Fruit fly (Drosophila melanogaster) whole organism, embryonic: ENCODE data around the gene H.

ENCODE experiments used
- B-H1 ChIP-seq: fragments of 200-800 bp; sonication (Bioruptor generic); IDR thresholded peaks from 3 replicates; pipeline ENCODE4 v1.3.6; 2022; ENCODE audit warnings: missing biosample characterization, missing genetic modification characterization
- Bdp1 ChIP-seq: fragments of 200-800 bp; sonication (Bioruptor generic); optimal IDR thresholded peaks from 3 replicates; lab custom pipeline; 2016; ENCODE audit warnings: missing biosample characterization, missing genetic modification characterization
- CG10543 ChIP-seq: fragments of 200-800 bp; sonication (Bioruptor generic); optimal IDR thresholded peaks from 3 replicates; lab custom pipeline; 2017; ENCODE audit warnings: missing biosample characterization, mild to moderate bottlenecking, missing genetic modification characterization, moderate library complexity
- CG12659 ChIP-seq: fragments of 200-800 bp; sonication (Bioruptor generic); optimal IDR thresholded peaks from 3 replicates; lab custom pipeline; 2017; ENCODE audit warnings: mild to moderate bottlenecking, missing biosample characterization, missing genetic modification reagents, missing genetic modification characterization
- CG13775 ChIP-seq: fragments of 200-800 bp; sonication (Bioruptor generic); optimal IDR thresholded peaks from 3 replicates; lab custom pipeline; 2017; ENCODE audit warnings: missing biosample characterization, mild to moderate bottlenecking, missing genetic modification characterization
- CG14965 ChIP-seq: fragments of 200-800 bp; sonication (Bioruptor generic); optimal IDR thresholded peaks from 2 replicates; lab custom pipeline; 2016; ENCODE audit warnings: missing biosample characterization, missing genetic modification characterization, borderline replicate concordance
- CG15269 ChIP-seq: fragments of 200-800 bp; sonication (Bioruptor generic); optimal IDR thresholded peaks from 2 replicates; lab custom pipeline; 2018; ENCODE audit warnings: missing biosample characterization, mild to moderate bottlenecking, missing genetic modification characterization, moderate library complexity
- CG15514 ChIP-seq: fragments of 200-800 bp; sonication (Bioruptor generic); optimal IDR thresholded peaks from 3 replicates; lab custom pipeline; 2017; ENCODE audit warnings: missing biosample characterization, missing genetic modification characterization, mild to moderate bottlenecking, moderate library complexity, missing genetic modification reagents
- CG2116 ChIP-seq: fragments of 200-800 bp; sonication (Bioruptor generic); optimal IDR thresholded peaks from 3 replicates; lab custom pipeline; 2018; ENCODE audit warnings: missing biosample characterization, mild to moderate bottlenecking, missing genetic modification characterization
- CG2199 ChIP-seq: fragments of 200-800 bp; sonication (Bioruptor generic); IDR thresholded peaks from 3 replicates; pipeline ENCODE4 v1.3.6; 2022; ENCODE audit warnings: missing biosample characterization, missing genetic modification characterization
- CG30020 ChIP-seq: fragments of 200-800 bp; optimal IDR thresholded peaks from 2 replicates; lab custom pipeline; 2019; ENCODE audit warnings: missing biosample characterization, mild to moderate bottlenecking, missing genetic modification characterization, moderate library complexity
- CG31441 ChIP-seq: fragments of 200-800 bp; sonication (Bioruptor generic); IDR thresholded peaks from 2 replicates; pipeline ENCODE4 v1.3.6; 2022; ENCODE audit warnings: missing biosample characterization, missing genetic modification characterization
- CG34422 ChIP-seq: fragments of 200-800 bp; sonication (Bioruptor generic); IDR thresholded peaks from 3 replicates; pipeline ENCODE4 v1.3.6; 2022; ENCODE audit warnings: missing biosample characterization, missing genetic modification characterization
- CG3838 ChIP-seq: fragments of 200-800 bp; sonication (Bioruptor generic); optimal IDR thresholded peaks from 3 replicates; lab custom pipeline; 2016; ENCODE audit warnings: missing biosample characterization, missing genetic modification characterization
- CG43689 ChIP-seq: fragments of 200-800 bp; sonication (Bioruptor generic); IDR thresholded peaks from 2 replicates; pipeline ENCODE4 v1.3.6; 2022; ENCODE audit warnings: missing biosample characterization, missing genetic modification characterization
- CG6654 ChIP-seq: fragments of 200-800 bp; sonication (Bioruptor generic); optimal IDR thresholded peaks from 2 replicates; lab custom pipeline; 2017; ENCODE audit warnings: missing biosample characterization, mild to moderate bottlenecking, missing genetic modification characterization
- CG7928 ChIP-seq: fragments of 200-800 bp; sonication (Bioruptor generic); optimal IDR thresholded peaks from 2 replicates; lab custom pipeline; 2017; ENCODE audit warnings: missing biosample characterization, mild to moderate bottlenecking, missing genetic modification characterization
- CG9932 ChIP-seq: fragments of 200-800 bp; sonication (Bioruptor generic); IDR thresholded peaks from 2 replicates; pipeline ENCODE4 v1.3.6; 2022; ENCODE audit warnings: missing biosample characterization, missing genetic modification characterization
- Deaf1 ChIP-seq: fragments of 200-800 bp; optimal IDR thresholded peaks from 3 replicates; lab custom pipeline; 2019; ENCODE audit warnings: missing biosample characterization, mild to moderate bottlenecking, missing genetic modification characterization, moderate library complexity
- Dek ChIP-seq: fragments of 200-800 bp; sonication (Bioruptor generic); optimal IDR thresholded peaks from 3 replicates; lab custom pipeline; 2019; ENCODE audit warnings: missing biosample characterization, mild to moderate bottlenecking, missing genetic modification characterization, moderate library complexity
- Dll ChIP-seq: fragments of 200-800 bp; sonication (Bioruptor generic); IDR thresholded peaks from 4 replicates; pipeline ENCODE4 v1.3.6; 2022; ENCODE audit warnings: missing biosample characterization, missing genetic modification characterization; ENCODE audit not compliant: partially characterized antibody
- E2f1 ChIP-seq: fragments of 200-800 bp; sonication (Bioruptor generic); IDR thresholded peaks from 2 replicates; pipeline ENCODE4 v1.3.6; 2022; ENCODE audit warnings: missing biosample characterization, missing genetic modification characterization
- Elba2 ChIP-seq: fragments of 200-800 bp; sonication (Bioruptor generic); optimal IDR thresholded peaks from 3 replicates; lab custom pipeline; 2016; ENCODE audit warnings: missing biosample characterization, missing genetic modification characterization
- HLHmδ ChIP-seq: fragments of 200-800 bp; sonication (Bioruptor generic); optimal IDR thresholded peaks from 2 replicates; lab custom pipeline; 2018; ENCODE audit warnings: missing biosample characterization, mild to moderate bottlenecking, missing genetic modification characterization, moderate library complexity
- Hand ChIP-seq: fragments of 200-800 bp; sonication (Bioruptor generic); optimal IDR thresholded peaks from 2 replicates; lab custom pipeline; 2017; ENCODE audit warnings: mild to moderate bottlenecking, missing biosample characterization, missing genetic modification reagents, missing genetic modification characterization
- Hmr ChIP-seq: fragments of 200-800 bp; sonication (Bioruptor generic); optimal IDR thresholded peaks from 3 replicates; lab custom pipeline; 2017; ENCODE audit warnings: mild to moderate bottlenecking, missing biosample characterization, missing genetic modification reagents, missing genetic modification characterization
- Hsf ChIP-seq: fragments of 200-800 bp; sonication (Bioruptor generic); optimal IDR thresholded peaks from 3 replicates; lab custom pipeline; 2016; ENCODE audit warnings: missing biosample characterization, missing genetic modification characterization
- MBD-R2 ChIP-seq: fragments of 200-800 bp; sonication (Bioruptor generic); IDR thresholded peaks from 2 replicates; pipeline ENCODE4 v1.3.6; 2022; ENCODE audit warnings: missing biosample characterization, missing genetic modification characterization
- Optix ChIP-seq: fragments of 200-800 bp; sonication (Bioruptor generic); IDR thresholded peaks from 3 replicates; pipeline ENCODE4 v1.3.6; 2022; ENCODE audit warnings: missing biosample characterization, missing genetic modification characterization
- PHDP ChIP-seq: fragments of 200-800 bp; sonication (Bioruptor generic); optimal IDR thresholded peaks from 3 replicates; lab custom pipeline; 2018; ENCODE audit warnings: missing biosample characterization, mild to moderate bottlenecking, missing genetic modification characterization, moderate library complexity
- Ssrp ChIP-seq: fragments of 200-800 bp; sonication (Bioruptor generic); optimal IDR thresholded peaks from 2 replicates; lab custom pipeline; 2018; ENCODE audit warnings: missing biosample characterization, mild to moderate bottlenecking, missing genetic modification characterization, moderate library complexity
- Stat92E ChIP-seq, 3 experiments: fragments of >200 bp in 2 of 3; fragments of 200-800 bp in 1 of 3; sonication (Bioruptor generic) in 1 of 3; optimal IDR thresholded peaks; 2 replicates each; lab custom pipeline; 2017 to 2019; ENCODE audit warnings: missing biosample characterization in 3 of 3, missing genetic modification characterization in 3 of 3, mild to moderate bottlenecking in 1 of 3, moderate library complexity in 1 of 3
- caup ChIP-seq: fragments of 200-800 bp; sonication (Bioruptor generic); optimal IDR thresholded peaks from 3 replicates; lab custom pipeline; 2017; ENCODE audit warnings: missing biosample characterization, mild to moderate bottlenecking, missing genetic modification characterization, moderate library complexity; ENCODE audit not compliant: severe bottlenecking
- fd102C ChIP-seq: fragments of 200-800 bp; sonication (Bioruptor generic); optimal IDR thresholded peaks from 2 replicates; lab custom pipeline; 2018; ENCODE audit warnings: missing biosample characterization, mild to moderate bottlenecking, missing genetic modification characterization, moderate library complexity
- grau ChIP-seq: fragments of 200-800 bp; optimal IDR thresholded peaks from 3 replicates; lab custom pipeline; 2019; ENCODE audit warnings: missing biosample characterization, mild to moderate bottlenecking, missing genetic modification characterization, moderate library complexity
- jumu ChIP-seq: fragments of 200-800 bp; sonication (Bioruptor generic); optimal IDR thresholded peaks from 3 replicates; lab custom pipeline; 2016; ENCODE audit warnings: missing biosample characterization, missing genetic modification characterization
- kay ChIP-seq: fragments of 200-800 bp; sonication (Bioruptor generic); optimal IDR thresholded peaks from 2 replicates; lab custom pipeline; 2016; ENCODE audit warnings: missing biosample characterization, missing genetic modification characterization
- lab ChIP-seq: fragments of 200-800 bp; sonication (Bioruptor generic); optimal IDR thresholded peaks from 3 replicates; lab custom pipeline; 2017; ENCODE audit warnings: missing biosample characterization, missing genetic modification characterization, mild to moderate bottlenecking, moderate library complexity, missing genetic modification reagents
- lilli ChIP-seq: fragments of 200-800 bp; sonication (Bioruptor generic); optimal IDR thresholded peaks from 3 replicates; lab custom pipeline; 2016; ENCODE audit warnings: missing biosample characterization, missing genetic modification characterization
- lov ChIP-seq, 2 experiments: fragments of 200-800 bp in 1 of 2; fragments of >200 bp in 1 of 2; sonication (Bioruptor generic) in 1 of 2; IDR thresholded peaks in 1 of 2; optimal IDR thresholded peaks in 1 of 2; 2 replicates in 1 of 2; 3 replicates in 1 of 2; pipeline versions ENCODE4 v1.3.6 to Lab custom; 2017 to 2022; ENCODE audit warnings: missing biosample characterization in 1 of 2, missing genetic modification characterization in 1 of 2
- onecut ChIP-seq: fragments of 200-800 bp; sonication (Bioruptor generic); IDR thresholded peaks from 2 replicates; pipeline ENCODE4 v1.3.6; 2022; ENCODE audit warnings: missing biosample characterization, missing genetic modification characterization
- pzg ChIP-seq: fragments of 200-800 bp; sonication (Bioruptor generic); optimal IDR thresholded peaks from 3 replicates; lab custom pipeline; 2018; ENCODE audit warnings: missing biosample characterization, mild to moderate bottlenecking, missing genetic modification characterization, moderate library complexity
- schlank ChIP-seq: fragments of 200-800 bp; sonication (Bioruptor generic); optimal IDR thresholded peaks from 2 replicates; lab custom pipeline; 2018; ENCODE audit warnings: missing biosample characterization, mild to moderate bottlenecking, missing genetic modification characterization
- sd ChIP-seq: fragments of 200-800 bp; sonication (Bioruptor generic); optimal IDR thresholded peaks from 3 replicates; lab custom pipeline; 2018; ENCODE audit warnings: missing biosample characterization, mild to moderate bottlenecking, missing genetic modification characterization, moderate library complexity
- tup ChIP-seq: fragments of 200-800 bp; sonication (Bioruptor generic); optimal IDR thresholded peaks from 2 replicates; lab custom pipeline; 2016; ENCODE audit warnings: missing biosample characterization, mild to moderate bottlenecking, missing genetic modification characterization, moderate library complexity
- twi ChIP-seq: fragments of 200-800 bp; optimal IDR thresholded peaks from 2 replicates; lab custom pipeline; 2019; ENCODE audit warnings: missing biosample characterization, mild to moderate bottlenecking, missing genetic modification characterization, moderate library complexity
- zen ChIP-seq: fragments of 200-800 bp; sonication (Bioruptor generic); optimal IDR thresholded peaks from 3 replicates; lab custom pipeline; 2018; ENCODE audit warnings: missing biosample characterization, mild to moderate bottlenecking, missing genetic modification characterization, moderate library complexity
- zfh1 ChIP-seq: fragments of 200-800 bp; sonication (Bioruptor generic); IDR thresholded peaks from 3 replicates; pipeline ENCODE4 v1.3.6; 2022; ENCODE audit warnings: missing biosample characterization, missing genetic modification characterization

The H gene

DNA sequence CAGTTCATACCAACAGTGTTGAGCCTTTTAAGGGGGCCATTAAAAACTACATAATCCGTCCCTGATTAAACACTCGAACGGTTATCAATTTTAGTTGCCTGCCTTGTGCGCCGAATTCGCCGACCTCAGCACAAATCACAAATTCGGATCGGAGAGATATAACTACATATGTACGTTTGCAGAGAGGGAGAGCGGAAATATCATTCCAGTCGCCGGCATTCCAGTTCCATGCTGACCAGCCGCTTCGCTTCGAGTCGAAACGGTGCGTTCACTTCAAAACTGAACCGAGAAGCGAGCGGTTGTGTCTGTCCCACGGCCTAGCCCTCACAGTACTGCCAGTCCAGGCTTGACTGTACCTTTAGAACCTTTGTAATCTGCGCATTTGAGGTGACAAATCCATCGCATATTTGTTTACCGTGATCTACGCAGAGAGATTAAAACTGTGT is 47.2 kb upstream of the H start (continued):
- TF ChIP-seq CG34422 (GFP tag; lab: Robert Waterston, UW), result peak; percentile 46; the same call in 1 of the 3 replicates
- peak; percentile 88 for TF ChIP-seq grau (tag; lab: Kevin White, UChicago)
- TF ChIP-seq CG13775 (GFP tag; lab: Kevin White, UChicago), result no peak
- TF ChIP-seq Elba2 (GFP tag; lab: Kevin White, UChicago), result no peak
- no peak for TF ChIP-seq CG30020 (tag; lab: Kevin White, UChicago)
- peak; percentile 27 for TF ChIP-seq Bdp1 (GFP tag; lab: Kevin White, UChicago)
- TF ChIP-seq CG15269, result peak; percentile 12
- TF ChIP-seq zfh1 (GFP tag; lab: Robert Waterston, UW), result no peak
- peak; percentile 62 for TF ChIP-seq CG7928 (GFP tag; lab: Kevin White, UChicago)
- TF ChIP-seq lilli (GFP tag; lab: Kevin White, UChicago), result peak; percentile 73
- TF ChIP-seq Ssrp (tag; lab: Kevin White, UChicago), result no peak
- TF ChIP-seq CG10543 (GFP tag; lab: Kevin White, UChicago), result peak; percentile 84
- TF ChIP-seq Deaf1, result peak; percentile 53
- peak; percentile 45 for TF ChIP-seq Hmr (GFP tag; lab: Kevin White, UChicago)
- peak; percentile 42 for TF ChIP-seq PHDP (tag; lab: Kevin White, UChicago)
- peak; percentile 9 for TF ChIP-seq schlank (tag; lab: Kevin White, UChicago)
- no peak for TF ChIP-seq CG14965 (GFP tag; lab: Kevin White, UChicago)
- peak; percentile 44 for TF ChIP-seq lab (GFP tag; lab: Kevin White, UChicago)
- TF ChIP-seq tup (GFP tag; lab: Kevin White, UChicago), result no peak
- TF ChIP-seq B-H1, result no peak
- no peak for TF ChIP-seq twi (tag; lab: Kevin White, UChicago)
- TF ChIP-seq CG15514 (GFP tag; lab: Kevin White, UChicago), result peak; percentile 51
- no peak for TF ChIP-seq fd102C
- peak; percentile 2 for TF ChIP-seq CG2116
- TF ChIP-seq Stat92E (GFP tag; optimal IDR thresholded peaks at IDR 0.05; lab: Kevin White, UChicago), result peak in 1 of 3 experiments; percentile 26
- TF ChIP-seq CG2199 (GFP tag; lab: Robert Waterston, UW), result no peak
- TF ChIP-seq caup (GFP tag; lab: Kevin White, UChicago), result peak; percentile 42
- TF ChIP-seq Optix (GFP tag; lab: Robert Waterston, UW), result peak; percentile 16; the same call in 1 of the 3 replicates
- peak; percentile 23 for TF ChIP-seq Hand (GFP tag; lab: Kevin White, UChicago)
- peak; percentile 13 for TF ChIP-seq jumu (GFP tag; lab: Kevin White, UChicago)
- TF ChIP-seq Dek (tag; lab: Kevin White, UChicago), result peak; percentile 14
- peak; percentile 31; the same call in 1 of the 2 replicates for TF ChIP-seq E2f1 (GFP tag; lab: Robert Waterston, UW)
- peak; percentile 34; the same call in 1 of the 2 replicates for TF ChIP-seq CG9932 (GFP tag; lab: Robert Waterston, UW)
- no peak for TF ChIP-seq CG6654 (GFP tag; lab: Kevin White, UChicago)
- TF ChIP-seq pzg (GFP tag; lab: Kevin White, UChicago), result peak; percentile 12
- no peak for TF ChIP-seq CG12659 (GFP tag; lab: Kevin White, UChicago)
- peak; percentile 61 for TF ChIP-seq sd
- no peak; the same call in 1 of the 2 replicates for TF ChIP-seq CG31441 (GFP tag; lab: Robert Waterston, UW)
- peak; percentile 74 for TF ChIP-seq HLHmδ (GFP tag; lab: Kevin White, UChicago)
- peak; percentile 5 for TF ChIP-seq kay (GFP tag; lab: Kevin White, UChicago)
- TF ChIP-seq CG3838 (GFP tag; lab: Kevin White, UChicago), result no peak
- no peak for TF ChIP-seq CG43689
- peak; percentile 36 for TF ChIP-seq zen
- no peak for TF ChIP-seq lov (optimal IDR thresholded peaks at IDR 0.05; lab: Kevin White, UChicago)
- 0 out of 3 replicates have a peak, but pooled peaks have one; percentile 55 for TF ChIP-seq lov (GFP tag; IDR thresholded peaks at IDR 0.05; lab: Robert Waterston, UW)
- no peak for TF ChIP-seq Dll (GFP tag; lab: Robert Waterston, UW)
- no peak for TF ChIP-seq Hsf
- TF ChIP-seq onecut (GFP tag; lab: Robert Waterston, UW), result peak; percentile 8; the same call in 1 of the 2 replicates
- TF ChIP-seq MBD-R2 (GFP tag; lab: Robert Waterston, UW), result peak; percentile 30; the same call in 1 of the 2 replicates
